Worm (Caenorhabditis elegans) whole organism, L2 larva: ENCODE data around the gene viro-2.

Experiments used
- nhr-23 ChIP-seq: fragments of 150-350 bp; optimal IDR thresholded peaks from 2 replicates; lab custom pipeline; 2014; ENCODE audit warnings: missing biosample characterization, missing genetic modification reagents, missing genetic modification characterization
- nhr-77 ChIP-seq: fragments of 150-350 bp; optimal IDR thresholded peaks from 2 replicates; lab custom pipeline; 2014; ENCODE audit warnings: missing biosample characterization, missing genetic modification characterization
- zag-1 ChIP-seq: fragments of 150-350 bp; optimal IDR thresholded peaks from 2 replicates; lab custom pipeline; 2014; ENCODE audit warnings: missing biosample characterization, missing genetic modification characterization

- no peak for TF ChIP-seq nhr-77 (tag; lab: Kevin White, UChicago)
- TF ChIP-seq nhr-23 (tag; lab: Kevin White, UChicago) = no peak
- no peak for TF ChIP-seq zag-1 (tag; lab: Kevin White, UChicago)
These were observed 32.4 kb downstream of the viro-2 start, which contains the start of gene rnp-7 for ce11 chrIII:7161055-7161454.
